Worm (Caenorhabditis elegans): ENCODE measurements around the gene cln-3.1.

Gene cln-3.1

ce11 chrV:11223698-11224097 lies 41.8 kb downstream of the cln-3.1 start:
- peak in 1 of 2 experiments; percentile 91 for TF ChIP-seq unc-62 (GFP tag; optimal IDR thresholded peaks at IDR 0.05 in 1 of 2)
- TF ChIP-seq unc-62 (tag; optimal IDR thresholded peaks at IDR 0.05), result no peak
- TF ChIP-seq nhr-28 (tag; optimal IDR thresholded peaks at IDR 0.05), result no peak

ce11 chrV:11220936-11221335 lies 44.5 kb downstream of the cln-3.1 start, which contains the start of gene T19B10.2:
Gene T19B10.2 (plus strand): TSS chrV:11221302.
- no peak for TF ChIP-seq dmd-8 (GFP tag; IDR thresholded peaks at IDR 0.05)
- TF ChIP-seq hmg-1.1 (GFP tag; IDR thresholded peaks at IDR 0.05), result no peak
- TF ChIP-seq ZK546.5 (tag; optimal IDR thresholded peaks at IDR 0.05), result no peak
- TF ChIP-seq skn-1 (tag; optimal IDR thresholded peaks at IDR 0.05), result no peak
- no peak for TF ChIP-seq aly-2 (tag; optimal IDR thresholded peaks at IDR 0.05)
- no peak for TF ChIP-seq ceh-20 (GFP tag; IDR thresholded peaks at IDR 0.05)
- no peak for TF ChIP-seq unc-62 (GFP tag; optimal IDR thresholded peaks at IDR 0.05 in 1 of 2)
- TF ChIP-seq unc-62 (tag; optimal IDR thresholded peaks at IDR 0.05), result no peak
- TF ChIP-seq nhr-76 (tag; optimal IDR thresholded peaks at IDR 0.05), result no peak
- TF ChIP-seq R02D3.7 (tag; optimal IDR thresholded peaks at IDR 0.05), result no peak
- no peak for TF ChIP-seq egl-43 (GFP tag; IDR thresholded peaks at IDR 0.05)
- no peak for TF ChIP-seq nhr-102 (tag; optimal IDR thresholded peaks at IDR 0.05)
- no peak for TF ChIP-seq madf-9 (GFP tag; conservative IDR thresholded peaks at IDR 0.05)
- no peak for TF ChIP-seq F49E8.2 (tag; optimal IDR thresholded peaks at IDR 0.05; ENCODE audit: borderline replicate concordance)
- TF ChIP-seq lin-39 (tag; optimal IDR thresholded peaks at IDR 0.05), result no peak

ce11 chrV:11220415-11220814 lies 45.0 kb downstream of the cln-3.1 start:
- TF ChIP-seq mdt-29 (GFP tag; IDR thresholded peaks at IDR 0.05) (no peak), nhr-28 (tag; optimal IDR thresholded peaks at IDR 0.05) (peak; percentile 54), ZK546.5 (tag; optimal IDR thresholded peaks at IDR 0.05) (no peak), F44E2.7 (GFP tag; IDR thresholded peaks at IDR 0.05) (no peak)

ce11 chrV:11217394-11217793 lies 48.1 kb downstream of the cln-3.1 start, which contains the start of gene cyp-29A2:
Gene cyp-29A2 (plus strand): TSS chrV:11217583.
- no peak for TF ChIP-seq ztf-11 (tag; optimal IDR thresholded peaks at IDR 0.05)
- TF ChIP-seq ama-1 (optimal IDR thresholded peaks at IDR 0.05), result no peak
- TF ChIP-seq aha-1 (tag), result peak; percentile 32
- peak in 1 of 2 experiments; percentile 58 for TF ChIP-seq unc-62 (GFP tag; optimal IDR thresholded peaks at IDR 0.05 in 1 of 2)
- TF ChIP-seq unc-62 (tag; optimal IDR thresholded peaks at IDR 0.05), result no peak
- no peak for TF ChIP-seq zag-1 (tag; optimal IDR thresholded peaks at IDR 0.05)
- no peak for TF ChIP-seq nhr-11 (tag; optimal IDR thresholded peaks at IDR 0.05)
- TF ChIP-seq php-3 (GFP tag; IDR thresholded peaks at IDR 0.05), result 0 out of 2 replicates have a peak, but pooled peaks have one; percentile 43
- peak; percentile 41 for TF ChIP-seq dmd-6 (GFP tag; IDR thresholded peaks at IDR 0.05)
- no peak for TF ChIP-seq T26A8.4 (GFP tag; IDR thresholded peaks at IDR 0.05)
- TF ChIP-seq mxl-2 (GFP tag; conservative IDR thresholded peaks at IDR 0.05), result no peak
- no peak for TF ChIP-seq unc-130 (GFP tag; optimal IDR thresholded peaks at IDR 0.05)
- no peak for TF ChIP-seq nhr-41 (GFP tag; IDR thresholded peaks at IDR 0.05)
- no peak for TF ChIP-seq spr-3 (GFP tag; optimal IDR thresholded peaks at IDR 0.05)
- TF ChIP-seq madf-9 (GFP tag; conservative IDR thresholded peaks at IDR 0.05), result no peak
- no peak for TF ChIP-seq dmd-9 (GFP tag; IDR thresholded peaks at IDR 0.05)
- peak; percentile 7 for TF ChIP-seq nhr-6 (tag; optimal IDR thresholded peaks at IDR 0.05)
- no peak for TF ChIP-seq cey-2 (tag; optimal IDR thresholded peaks at IDR 0.05; ENCODE audit: borderline replicate concordance, insufficient read depth)
- no peak for TF ChIP-seq zip-2 (tag; optimal IDR thresholded peaks at IDR 0.05)
- TF ChIP-seq F37D6.2 (tag; optimal IDR thresholded peaks at IDR 0.05), result no peak
- no peak for TF ChIP-seq nhr-111 (GFP tag; optimal IDR thresholded peaks at IDR 0.05)
- no peak for TF ChIP-seq nhr-42 (GFP tag; IDR thresholded peaks at IDR 0.05)
- TF ChIP-seq gei-8 (GFP tag; optimal IDR thresholded peaks at IDR 0.05), result no peak
- TF ChIP-seq nhr-77 (tag; optimal IDR thresholded peaks at IDR 0.05), result peak; percentile 92
- TF ChIP-seq jun-1 (tag; optimal IDR thresholded peaks at IDR 0.05), result no peak
- peak; percentile 52 for TF ChIP-seq hlh-30 (tag; optimal IDR thresholded peaks at IDR 0.05; ENCODE audit: insufficient read depth)
- TF ChIP-seq mdl-1 (tag; optimal IDR thresholded peaks at IDR 0.05), result peak in 1 of 2 experiments; percentile 49
- TF ChIP-seq R02D3.7 (tag; optimal IDR thresholded peaks at IDR 0.05), result no peak
- no peak for TF ChIP-seq nhr-25 (tag; optimal IDR thresholded peaks at IDR 0.05; ENCODE audit: borderline replicate concordance, insufficient read depth)
- TF ChIP-seq attf-4 (tag; optimal IDR thresholded peaks at IDR 0.05), result no peak
- TF ChIP-seq madf-5 (GFP tag; IDR thresholded peaks at IDR 0.05), result no peak
- TF ChIP-seq zfp-3 (GFP tag; conservative IDR thresholded peaks at IDR 0.05), result no peak
